Worm (Caenorhabditis elegans) whole organism, young adult: Measurements from ENCODE around the gene Y75B8A.19.
"Not testable (repeated sequence)": the region's sequence is repeated elsewhere in the genome, so short reads cannot be mapped to it uniquely, and the experiment has no call there.

Source experiments
- B0336.3 ChIP-seq: fragments of 200-800 bp; sonication (Bioruptor generic); IDR thresholded peaks from 2 replicates; pipeline ENCODE4 v1.3.6; 2022; ENCODE audit warnings: missing genetic modification characterization, missing compliant biosample characterization
- F33H1.4 ChIP-seq: fragments of 200-800 bp; sonication (Bioruptor generic); IDR thresholded peaks from 2 replicates; pipeline ENCODE4 v1.3.6; 2022; ENCODE audit warnings: missing genetic modification reagents, missing genetic modification characterization, missing compliant biosample characterization
- F37B4.10 ChIP-seq: fragments of 200-800 bp; sonication (Bioruptor generic); IDR thresholded peaks from 2 replicates; pipeline ENCODE4 v1.3.6; 2022; ENCODE audit warnings: missing genetic modification characterization, missing compliant biosample characterization
- F52B5.7 ChIP-seq: sonication (generic microtip); optimal IDR thresholded peaks from 2 replicates; lab custom pipeline; 2016; ENCODE audit warnings: mild to moderate bottlenecking, missing genetic modification characterization, missing compliant biosample characterization
- F55B11.4 ChIP-seq: sonication (generic microtip); optimal IDR thresholded peaks from 2 replicates; lab custom pipeline; 2016; ENCODE audit warnings: missing compliant biosample characterization, missing genetic modification characterization, borderline replicate concordance; ENCODE audit not compliant: insufficient read depth
- T26A5.8 ChIP-seq: sonication (generic microtip); optimal IDR thresholded peaks from 2 replicates; lab custom pipeline; 2016; ENCODE audit warnings: missing genetic modification characterization, missing compliant biosample characterization
- Y53G8AR.9 ChIP-seq: fragments of 200-800 bp; sonication (Bioruptor generic); conservative IDR thresholded peaks from 2 replicates; pipeline ENCODE4 v1.3.6; 2022; ENCODE audit warnings: missing genetic modification reagents, missing genetic modification characterization, missing compliant biosample characterization
- akir-1 ChIP-seq: fragments of 200-800 bp; sonication (Bioruptor generic); optimal IDR thresholded peaks from 2 replicates; lab custom pipeline; 2018; ENCODE audit warnings: mild to moderate bottlenecking, missing genetic modification characterization, moderate library complexity, missing compliant biosample characterization
- aptf-3 ChIP-seq: fragments of 200-800 bp; sonication (Bioruptor generic); IDR thresholded peaks from 2 replicates; pipeline ENCODE4 v1.3.6; 2022; ENCODE audit warnings: missing genetic modification characterization, missing compliant biosample characterization
- bed-2 ChIP-seq: fragments of 200-800 bp; sonication (Bioruptor generic); IDR thresholded peaks from 2 replicates; pipeline ENCODE4 v1.3.6; 2022; ENCODE audit warnings: missing genetic modification reagents, missing genetic modification characterization, missing compliant biosample characterization
- ccch-3 ChIP-seq: fragments of 200-800 bp; sonication (Bioruptor generic); optimal IDR thresholded peaks from 2 replicates; lab custom pipeline; 2018; ENCODE audit warnings: mild to moderate bottlenecking, missing genetic modification characterization, missing compliant biosample characterization
- dpl-1 ChIP-seq: fragments of 150-350 bp; optimal IDR thresholded peaks from 2 replicates; lab custom pipeline; 2014; ENCODE audit warnings: missing biosample characterization, missing genetic modification reagents, missing genetic modification characterization
- efl-1 ChIP-seq: fragments of 150-350 bp; optimal IDR thresholded peaks from 2 replicates; lab custom pipeline; 2014; ENCODE audit warnings: missing biosample characterization, missing genetic modification reagents, missing genetic modification characterization
- egrh-3 ChIP-seq: fragments of 200-800 bp; sonication (Bioruptor generic); IDR thresholded peaks from 2 replicates; pipeline ENCODE4 v1.3.6; 2022; ENCODE audit warnings: missing genetic modification reagents, missing genetic modification characterization, missing compliant biosample characterization
- ekl-4 ChIP-seq: fragments of 200-800 bp; sonication (Bioruptor generic); IDR thresholded peaks from 2 replicates; pipeline ENCODE4 v1.3.6; 2022; ENCODE audit warnings: missing genetic modification reagents, missing genetic modification characterization, missing compliant biosample characterization
- gei-17 ChIP-seq: fragments of 200-800 bp; sonication (Bioruptor generic); optimal IDR thresholded peaks from 2 replicates; lab custom pipeline; 2018; ENCODE audit warnings: mild to moderate bottlenecking, missing genetic modification characterization, missing compliant biosample characterization
- hlh-12 ChIP-seq: sonication (generic microtip); optimal IDR thresholded peaks from 2 replicates; lab custom pipeline; 2016; ENCODE audit warnings: missing genetic modification characterization, missing compliant biosample characterization
- hlh-26 ChIP-seq: fragments of 200-800 bp; sonication (Bioruptor generic); conservative IDR thresholded peaks from 2 replicates; pipeline ENCODE4 v1.3.6; 2022; ENCODE audit warnings: missing genetic modification reagents, missing genetic modification characterization, missing compliant biosample characterization
- hmg-1.2 ChIP-seq: fragments of 200-800 bp; sonication (Bioruptor generic); IDR thresholded peaks from 2 replicates; pipeline ENCODE4 v1.3.6; 2022; ENCODE audit warnings: missing genetic modification reagents, missing genetic modification characterization, missing compliant biosample characterization
- lin-35 ChIP-seq, 3 experiments: fragments of 150-350 bp in 2 of 3; sonication (generic microtip) in 1 of 3; optimal IDR thresholded peaks; 2 replicates each; lab custom pipeline; 2014 to 2018; ENCODE audit warnings: missing biosample characterization in 3 of 3, missing genetic modification characterization in 3 of 3, missing genetic modification reagents in 3 of 3
- lin-54 ChIP-seq: fragments of 200-800 bp; sonication (Bioruptor generic); optimal IDR thresholded peaks from 2 replicates; lab custom pipeline; 2018; ENCODE audit warnings: mild to moderate bottlenecking, missing genetic modification characterization, missing compliant biosample characterization
- lir-1 ChIP-seq: fragments of 200-800 bp; sonication (Bioruptor generic); conservative IDR thresholded peaks from 2 replicates; pipeline ENCODE4 v1.3.6; 2022; ENCODE audit warnings: missing genetic modification reagents, missing genetic modification characterization, missing compliant biosample characterization
- lsl-1 ChIP-seq: fragments of 200-800 bp; sonication (Bioruptor generic); optimal IDR thresholded peaks from 2 replicates; lab custom pipeline; 2018; ENCODE audit warnings: mild to moderate bottlenecking, missing genetic modification characterization, moderate library complexity, missing compliant biosample characterization
- madf-10 ChIP-seq: sonication (generic microtip); optimal IDR thresholded peaks from 2 replicates; lab custom pipeline; 2016; ENCODE audit warnings: mild to moderate bottlenecking, missing genetic modification characterization, missing compliant biosample characterization
- madf-3 ChIP-seq: fragments of 200-800 bp; sonication (Bioruptor generic); IDR thresholded peaks from 2 replicates; pipeline ENCODE4 v1.3.6; 2022; ENCODE audit warnings: missing genetic modification reagents, missing genetic modification characterization, missing compliant biosample characterization
- mcd-1 ChIP-seq: fragments of 200-800 bp; sonication (Bioruptor generic); IDR thresholded peaks from 2 replicates; pipeline ENCODE4 v1.3.6; 2022; ENCODE audit warnings: missing genetic modification reagents, missing genetic modification characterization, missing compliant biosample characterization
- mxl-1 ChIP-seq: sonication (generic microtip); optimal IDR thresholded peaks from 2 replicates; lab custom pipeline; 2016; ENCODE audit warnings: missing genetic modification characterization, missing compliant biosample characterization
- nhr-120 ChIP-seq: fragments of 200-800 bp; sonication (Bioruptor generic); IDR thresholded peaks from 2 replicates; pipeline ENCODE4 v1.3.6; 2022; ENCODE audit warnings: missing genetic modification characterization, missing compliant biosample characterization
- nhr-179 ChIP-seq: sonication (generic microtip); optimal IDR thresholded peaks from 2 replicates; lab custom pipeline; 2016; ENCODE audit warnings: mild to moderate bottlenecking, missing genetic modification characterization, missing compliant biosample characterization
- pbrm-1 ChIP-seq: fragments of 200-800 bp; sonication (Bioruptor generic); IDR thresholded peaks from 2 replicates; pipeline ENCODE4 v1.3.6; 2022; ENCODE audit warnings: missing genetic modification reagents, missing genetic modification characterization, missing compliant biosample characterization
- repo-1 ChIP-seq: sonication (generic microtip); optimal IDR thresholded peaks from 2 replicates; lab custom pipeline; 2017; ENCODE audit warnings: mild to moderate bottlenecking, missing genetic modification characterization, missing compliant biosample characterization
- snpc-3.4 ChIP-seq: sonication (generic microtip); optimal IDR thresholded peaks from 2 replicates; lab custom pipeline; 2017; ENCODE audit warnings: missing genetic modification characterization, mild to moderate bottlenecking, missing compliant biosample characterization, antibody characterized with exemption, moderate library complexity, missing genotype, missing genetic modification reagents
- snpc-4 ChIP-seq, 5 experiments: fragments of 150-350 bp in 1 of 5; sonication (generic microtip) in 4 of 5; optimal IDR thresholded peaks; 2 replicates each; lab custom pipeline; 2014 to 2018; ENCODE audit warnings: missing genetic modification characterization in 5 of 5, missing biosample characterization in 3 of 5, antibody characterized with exemption in 2 of 5, mild to moderate bottlenecking in 2 of 5, missing compliant biosample characterization in 2 of 5, missing genotype in 2 of 5, moderate library complexity in 2 of 5, missing genetic modification reagents in 1 of 5
- tbp1 ChIP-seq: fragments of 200-800 bp; sonication (Bioruptor generic); optimal IDR thresholded peaks from 2 replicates; lab custom pipeline; 2018; ENCODE audit warnings: mild to moderate bottlenecking, missing genetic modification characterization, missing compliant biosample characterization
- unc-62 ChIP-seq: fragments of 150-350 bp; optimal IDR thresholded peaks from 2 replicates; lab custom pipeline; 2014; ENCODE audit warnings: missing biosample characterization, missing genetic modification reagents, missing genetic modification characterization
- ztf-18 ChIP-seq: sonication (generic microtip); optimal IDR thresholded peaks from 2 replicates; lab custom pipeline; 2016; ENCODE audit warnings: missing genotype, mild to moderate bottlenecking, missing genetic modification characterization, missing compliant biosample characterization
- ztf-28 ChIP-seq: fragments of 200-800 bp; sonication (Bioruptor generic); IDR thresholded peaks from 2 replicates; pipeline ENCODE4 v1.3.6; 2022; ENCODE audit warnings: missing genetic modification reagents, missing genetic modification characterization, missing compliant biosample characterization

Gene Y75B8A.19

ce11 chrIII:12226089-12226682 is at the start of gene Y75B8A.19, which contains the start of gene Y75B8A.18:
Gene Y75B8A.19 (plus strand): TSS chrIII:12226632.
Gene Y75B8A.18 (minus strand): TSS chrIII:12226230.
- TF ChIP-seq F37B4.10 (no peak), lin-35 (GFP tag; optimal IDR thresholded peaks at IDR 0.05; lab: Kevin White, UChicago) (peak in 1 of 3 experiments; percentile 84), hlh-26 (GFP tag; lab: Robert Waterston, UW) (no peak), efl-1 (peak; percentile 65), bed-2 (GFP tag; lab: Robert Waterston, UW) (no peak), madf-3 (no peak), hlh-12 (tag; lab: Kevin White, UChicago) (no peak), mcd-1 (GFP tag; lab: Robert Waterston, UW) (peak; percentile 93), snpc-4 (GFP tag; optimal IDR thresholded peaks at IDR 0.05; lab: Kevin White, UChicago) (no peak), snpc-4 (tag; optimal IDR thresholded peaks at IDR 0.05; lab: Kevin White, UChicago) (peak in 1 of 4 experiments; percentile 25), unc-62 (no peak), madf-10 (no peak), dpl-1 (GFP tag; lab: Kevin White, UChicago) (peak; percentile 44), mxl-1 (tag; lab: Kevin White, UChicago) (no peak), B0336.3 (GFP tag; lab: Robert Waterston, UW) (no peak), lin-54 (GFP tag; lab: Kevin White, UChicago) (peak; percentile 77), hmg-1.2 (GFP tag; lab: Robert Waterston, UW) (no peak), repo-1 (no peak), F33H1.4 (GFP tag; lab: Robert Waterston, UW) (no peak), egrh-3 (no peak), lir-1 (GFP tag; lab: Robert Waterston, UW) (no peak), ztf-28 (GFP tag; lab: Robert Waterston, UW) (no peak), nhr-179 (no peak), aptf-3 (GFP tag; lab: Robert Waterston, UW) (no peak)
- TF ChIP-seq, all 124 proteins: peak for 6

- not testable (repeated sequence) for TF ChIP-seq T26A5.8 (tag; lab: Kevin White, UChicago); tbp1 (GFP tag; lab: Kevin White, UChicago); snpc-3.4 (tag; lab: Kevin White, UChicago)
Observed at ce11 chrIII:12177145-12177544, 49.3 kb upstream of the Y75B8A.19 start, which contains the start of gene gly-11. Gene gly-11 (minus strand): TSS chrIII:12177245.

DNA sequence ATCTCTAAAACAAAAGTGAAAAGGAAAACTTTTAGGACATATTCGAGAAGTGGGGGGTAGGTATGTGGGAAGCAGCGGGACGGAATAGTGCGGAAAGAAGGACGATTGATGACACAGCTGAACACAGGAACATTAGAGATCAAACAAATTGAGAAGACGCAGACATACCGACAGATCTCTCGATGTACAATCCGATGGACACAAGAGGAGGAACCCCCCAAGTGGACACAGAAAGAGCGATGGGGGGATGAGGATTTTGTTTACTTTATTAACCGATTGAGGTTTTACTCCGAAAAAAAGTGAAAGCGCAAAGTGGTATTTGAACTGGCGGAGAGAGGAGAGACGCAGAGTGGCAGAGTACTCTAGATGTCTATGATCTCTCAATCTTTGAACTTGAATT is 48.3 kb upstream of the Y75B8A.19 start:
- TF ChIP-seq akir-1 (GFP tag; lab: Kevin White, UChicago) (no peak), Y53G8AR.9 (GFP tag; lab: Robert Waterston, UW) (no peak), ztf-18 (no peak), madf-10 (no peak), ekl-4 (GFP tag; lab: Robert Waterston, UW) (no peak), aptf-3 (GFP tag; lab: Robert Waterston, UW) (no peak), F52B5.7 (tag; lab: Kevin White, UChicago) (no peak), nhr-120 (GFP tag; lab: Robert Waterston, UW) (no peak), lsl-1 (no peak), F55B11.4 (tag; lab: Kevin White, UChicago) (no peak), pbrm-1 (GFP tag; lab: Robert Waterston, UW) (no peak), ccch-3 (GFP tag; lab: Kevin White, UChicago) (no peak), gei-17 (GFP tag; lab: Kevin White, UChicago) (no peak)
